Fruit fly (Drosophila melanogaster) whole organism, wandering third instar larva: Measurements from ENCODE around the gene CG12236.
A peak's percentile ranks its signal among the peaks of the same experiment; 100 is the strongest.
"Not testable (repeated sequence)": the region's sequence is repeated elsewhere in the genome, so short reads cannot be mapped to it uniquely, and the experiment has no call there.

ENCODE experiments used
- CG32264 ChIP-seq: fragments of 200-800 bp; sonication (Bioruptor generic); optimal IDR thresholded peaks from 2 replicates; lab custom pipeline; 2016; ENCODE audit warnings: missing biosample characterization, missing genetic modification characterization
- CG9705 ChIP-seq: fragments of 200-800 bp; sonication (Bioruptor generic); optimal IDR thresholded peaks from 2 replicates; lab custom pipeline; 2018; ENCODE audit warnings: missing biosample characterization, mild to moderate bottlenecking, missing genetic modification characterization
- CrebA ChIP-seq: fragments of 200-800 bp; sonication (Bioruptor generic); optimal IDR thresholded peaks from 2 replicates; lab custom pipeline; 2016; ENCODE audit warnings: missing biosample characterization, mild to moderate bottlenecking, missing genetic modification characterization, borderline replicate concordance
- Dif ChIP-seq: fragments of 200-275, 200-300 bp; sonication (Bioruptor generic); optimal IDR thresholded peaks from 2 replicates; lab custom pipeline; 2018; ENCODE audit warnings: missing biosample characterization, missing genetic modification characterization; ENCODE audit not compliant: partially characterized antibody
- GATAd ChIP-seq: sonication (Bioruptor generic); optimal IDR thresholded peaks from 2 replicates; lab custom pipeline; 2016; ENCODE audit warnings: missing biosample characterization, missing genetic modification characterization
- HLH106 ChIP-seq: fragments of 200-800 bp; optimal IDR thresholded peaks from 3 replicates; lab custom pipeline; 2019; ENCODE audit warnings: missing biosample characterization, mild to moderate bottlenecking, missing genetic modification characterization, moderate library complexity
- Hnf4 ChIP-seq: fragments of 200-800 bp; sonication (Bioruptor generic); optimal IDR thresholded peaks from 2 replicates; lab custom pipeline; 2016; ENCODE audit warnings: missing biosample characterization, mild to moderate bottlenecking, missing genetic modification characterization
- Hr83 ChIP-seq: fragments of 200-300 bp; sonication (Bioruptor generic); optimal IDR thresholded peaks from 2 replicates; lab custom pipeline; 2016; ENCODE audit warnings: missing biosample characterization, mild to moderate bottlenecking, missing genetic modification characterization, moderate library complexity; ENCODE audit not compliant: poor library complexity, severe bottlenecking
- Jra ChIP-seq: sonication (Bioruptor generic); optimal IDR thresholded peaks from 2 replicates; lab custom pipeline; 2016; ENCODE audit warnings: missing biosample characterization, missing genetic modification characterization
- Myc ChIP-seq: fragments of >200 bp; optimal IDR thresholded peaks from 2 replicates; lab custom pipeline; 2017
- N ChIP-seq: fragments of >200 bp; optimal IDR thresholded peaks from 2 replicates; lab custom pipeline; 2018; ENCODE audit warnings: missing biosample characterization, missing external identifiers, missing genetic modification characterization
- OdsH ChIP-seq: fragments of 200-800 bp; sonication (Bioruptor generic); optimal IDR thresholded peaks from 2 replicates; lab custom pipeline; 2016; ENCODE audit warnings: missing biosample characterization, mild to moderate bottlenecking, missing genetic modification characterization
- Rel ChIP-seq, 2 experiments: fragments of 200-800 bp; sonication (Bioruptor generic) in 1 of 2; optimal IDR thresholded peaks; 2 replicates in 1 of 2; 3 replicates in 1 of 2; lab custom pipeline; 2016 to 2019; ENCODE audit warnings: mild to moderate bottlenecking in 2 of 2, missing biosample characterization in 2 of 2, missing genetic modification characterization in 2 of 2, moderate library complexity in 1 of 2
- dl ChIP-seq, 2 experiments: fragments of 175-275, 200-275 bp in 1 of 2; fragments of 200-275 bp in 1 of 2; sonication (Bioruptor generic); optimal IDR thresholded peaks; lab custom pipeline; 2018; ENCODE audit warnings: mild to moderate bottlenecking in 2 of 2, missing biosample characterization in 2 of 2, missing genetic modification characterization in 2 of 2, moderate library complexity in 2 of 2; ENCODE audit not compliant: partially characterized antibody in 2 of 2, insufficient read depth in 1 of 2
- dmrt93B ChIP-seq: fragments of 200-800 bp; sonication (Bioruptor generic); optimal IDR thresholded peaks from 2 replicates; lab custom pipeline; 2018; ENCODE audit warnings: missing biosample characterization, mild to moderate bottlenecking, missing genetic modification characterization
- ey ChIP-seq: fragments of 200-800 bp; sonication (Bioruptor generic); optimal IDR thresholded peaks from 2 replicates; lab custom pipeline; 2016; ENCODE audit warnings: missing biosample characterization, missing genetic modification characterization
- fru ChIP-seq: fragments of 200-800 bp; sonication (Bioruptor generic); optimal IDR thresholded peaks from 3 replicates; lab custom pipeline; 2016; ENCODE audit warnings: missing biosample characterization, mild to moderate bottlenecking, missing genetic modification characterization
- h ChIP-seq: fragments of 200-800 bp; sonication (Bioruptor generic); optimal IDR thresholded peaks from 3 replicates; lab custom pipeline; 2016; ENCODE audit warnings: missing biosample characterization, mild to moderate bottlenecking, missing genetic modification characterization
- jim ChIP-seq: fragments of 175-275, 200-325 bp; sonication (Bioruptor generic); optimal IDR thresholded peaks from 2 replicates; lab custom pipeline; 2016; ENCODE audit warnings: missing biosample characterization, mild to moderate bottlenecking, missing genetic modification characterization
- lola ChIP-seq: fragments of >200 bp; optimal IDR thresholded peaks from 2 replicates; lab custom pipeline; 2017; ENCODE audit warnings: missing biosample characterization, missing genetic modification characterization
- pan ChIP-seq: fragments of >200 bp; optimal IDR thresholded peaks from 2 replicates; lab custom pipeline; 2017
- rgr ChIP-seq: fragments of 200-800 bp; sonication (Bioruptor generic); optimal IDR thresholded peaks from 3 replicates; lab custom pipeline; 2016; ENCODE audit warnings: missing biosample characterization, mild to moderate bottlenecking, missing genetic modification characterization
- sage ChIP-seq: fragments of 200-800 bp; sonication (Bioruptor generic); optimal IDR thresholded peaks from 2 replicates; lab custom pipeline; 2016; ENCODE audit warnings: missing biosample characterization, mild to moderate bottlenecking, missing genetic modification characterization
- sv ChIP-seq: fragments of 200-800 bp; sonication (Bioruptor generic); optimal IDR thresholded peaks from 3 replicates; lab custom pipeline; 2016; ENCODE audit warnings: missing biosample characterization, missing genetic modification characterization
- woc ChIP-seq: sonication (Bioruptor generic); optimal IDR thresholded peaks from 2 replicates; lab custom pipeline; 2016; ENCODE audit warnings: missing biosample characterization, mild to moderate bottlenecking, missing genetic modification characterization

Gene CG12236

DNA sequence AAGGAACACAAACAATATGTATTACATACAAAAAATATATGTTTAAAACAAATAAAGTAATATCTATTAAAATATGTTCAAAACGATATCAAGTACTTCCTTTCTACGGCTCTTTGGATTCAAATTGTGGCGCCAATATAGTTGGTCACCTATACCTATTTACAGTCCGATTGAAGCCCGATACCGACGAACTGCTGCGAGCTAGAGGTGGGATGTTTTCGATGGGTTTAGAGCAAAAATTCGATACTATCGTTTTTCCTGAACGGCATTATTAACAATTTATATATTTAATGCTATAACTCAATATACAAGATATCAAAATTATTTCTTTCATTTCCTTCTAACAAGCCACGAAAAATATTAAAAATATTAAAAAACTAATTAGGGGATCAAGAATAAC, 33.9 kb downstream of the CG12236 start:
- TF ChIP-seq Myc (lab: Kevin White, UChicago) (no peak), dmrt93B (GFP tag; lab: Kevin White, UChicago) (no peak), CrebA (GFP tag; lab: Kevin White, UChicago) (no peak), woc (GFP tag; lab: Kevin White, UChicago) (no peak), Hr83 (GFP tag; lab: Kevin White, UChicago) (no peak), OdsH (GFP tag; lab: Kevin White, UChicago) (no peak), sage (GFP tag; lab: Kevin White, UChicago) (peak; percentile 26), CG32264 (GFP tag; lab: Kevin White, UChicago) (no peak), ey (GFP tag; lab: Kevin White, UChicago) (no peak)

DNA sequence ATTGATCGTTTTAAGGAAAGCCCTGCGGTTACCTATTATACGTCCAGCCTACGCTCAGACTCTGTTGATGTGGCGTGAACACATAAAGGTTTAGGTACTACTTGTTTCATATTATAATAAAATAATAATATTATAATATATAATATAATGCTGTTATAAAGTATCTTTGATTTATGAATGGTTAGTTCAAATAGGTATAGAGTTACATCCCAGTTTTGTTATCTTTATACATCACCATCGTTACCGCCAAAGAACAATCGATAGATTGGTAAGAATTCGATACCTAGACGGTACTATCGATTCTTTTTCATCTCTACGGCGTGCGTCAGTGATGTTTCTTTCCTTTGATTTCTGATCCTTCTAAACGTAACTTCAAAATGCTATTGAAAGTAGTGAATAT, 34.4 kb downstream of the CG12236 start, which contains the start of gene CG12728:
TSS of gene CG12728 (plus strand) at position 301 of the 400 bp plus-strand sequence.
- TF ChIP-seq Rel (GFP tag; optimal IDR thresholded peaks at IDR 0.05; lab: Kevin White, UChicago); Rel (tag; optimal IDR thresholded peaks at IDR 0.05; lab: Kevin White, UChicago); rgr (GFP tag; lab: Kevin White, UChicago); pan: not testable (repeated sequence)

DNA sequence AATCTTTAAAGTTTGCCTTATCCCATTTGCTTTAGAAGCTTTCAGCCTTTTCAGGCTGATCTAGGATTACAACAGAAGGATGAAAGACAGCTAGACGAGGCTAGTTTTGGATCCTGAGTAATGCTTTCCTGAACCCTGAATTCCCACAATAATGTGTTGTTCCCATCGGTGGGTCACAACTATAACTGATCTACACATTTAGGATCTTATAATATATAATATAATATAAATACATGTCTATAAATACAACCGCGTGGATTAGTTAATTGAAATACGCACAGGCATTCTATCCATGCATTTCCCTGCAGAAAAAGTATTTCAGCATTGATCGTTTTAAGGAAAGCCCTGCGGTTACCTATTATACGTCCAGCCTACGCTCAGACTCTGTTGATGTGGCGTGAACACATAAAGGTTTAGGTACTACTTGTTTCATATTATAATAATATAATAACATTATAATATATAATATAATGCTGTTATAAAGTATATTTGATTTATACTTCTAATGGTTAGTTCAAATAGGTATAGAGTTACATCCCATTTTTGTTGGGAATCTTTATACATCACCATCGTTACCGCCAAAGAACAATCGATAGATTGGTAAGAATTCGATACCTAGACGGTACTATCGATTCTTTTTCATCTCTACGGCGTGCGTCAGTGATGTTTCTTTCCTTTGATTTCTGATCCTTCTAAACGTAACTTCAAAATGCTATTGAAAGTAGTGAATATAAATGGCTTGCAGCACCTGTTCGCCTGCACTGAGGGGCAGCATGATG, 37.3 kb downstream of the CG12236 start, which contains the start of gene CG32756:
TSS of gene CG32756 (plus strand) at position 631 of the 779 bp plus-strand sequence.
- not testable (repeated sequence) for TF ChIP-seq GATAd (GFP tag; lab: Kevin White, UChicago); dmrt93B (GFP tag; lab: Kevin White, UChicago); Rel (GFP tag; optimal IDR thresholded peaks at IDR 0.05; lab: Kevin White, UChicago); Rel (tag; optimal IDR thresholded peaks at IDR 0.05; lab: Kevin White, UChicago)
- TF ChIP-seq, all 38 proteins: peak for 0; not testable (repeated sequence) for 38

DNA sequence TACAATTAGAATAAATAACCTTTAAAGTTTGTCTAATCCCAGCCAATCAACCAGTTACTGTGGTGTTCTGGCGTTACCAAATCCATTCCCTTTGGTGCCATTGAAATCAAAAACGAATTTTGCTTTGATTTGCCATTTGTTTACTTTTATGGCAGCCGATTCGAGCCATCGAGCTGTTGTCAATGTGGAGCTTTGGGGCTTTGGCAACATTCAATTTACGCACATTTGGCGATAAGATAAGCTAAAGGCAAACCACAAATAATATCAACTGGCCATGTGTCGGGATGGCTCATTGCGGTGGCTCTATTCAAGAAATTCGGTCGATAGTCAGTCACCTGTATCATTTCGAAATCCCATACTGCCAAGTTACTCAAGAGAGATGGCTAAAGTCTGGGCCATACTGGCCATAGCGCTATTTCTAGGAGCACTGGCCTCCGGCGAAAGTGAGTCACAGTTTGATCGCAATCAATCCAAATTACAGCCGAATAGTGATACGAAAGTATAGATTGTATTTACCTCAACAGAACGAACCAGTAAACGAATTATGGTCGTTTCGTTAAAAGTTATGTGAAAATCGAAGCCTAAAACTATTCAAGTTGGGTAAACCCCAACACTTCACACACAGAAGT, 40.0 kb downstream of the CG12236 start, which contains the start of gene CG6041:
TSS of gene CG6041 (plus strand) at position 291 of the 629 bp plus-strand sequence.
- no peak for TF ChIP-seq dl (GFP tag; optimal IDR thresholded peaks at IDR 0.05; lab: Kevin White, UChicago; ENCODE audit: insufficient read depth in 1 of 2, partially characterized antibody in 2 of 2)
- no peak for TF ChIP-seq woc (GFP tag; lab: Kevin White, UChicago)
- no peak for TF ChIP-seq CrebA (GFP tag; lab: Kevin White, UChicago)
- no peak for TF ChIP-seq pan
- no peak for TF ChIP-seq dmrt93B (GFP tag; lab: Kevin White, UChicago)
- no peak for TF ChIP-seq fru
- TF ChIP-seq h (GFP tag; lab: Kevin White, UChicago): no peak
- no peak for TF ChIP-seq CG9705 (GFP tag; lab: Kevin White, UChicago)
- no peak for TF ChIP-seq N (GFP tag; lab: Kevin White, UChicago)

DNA sequence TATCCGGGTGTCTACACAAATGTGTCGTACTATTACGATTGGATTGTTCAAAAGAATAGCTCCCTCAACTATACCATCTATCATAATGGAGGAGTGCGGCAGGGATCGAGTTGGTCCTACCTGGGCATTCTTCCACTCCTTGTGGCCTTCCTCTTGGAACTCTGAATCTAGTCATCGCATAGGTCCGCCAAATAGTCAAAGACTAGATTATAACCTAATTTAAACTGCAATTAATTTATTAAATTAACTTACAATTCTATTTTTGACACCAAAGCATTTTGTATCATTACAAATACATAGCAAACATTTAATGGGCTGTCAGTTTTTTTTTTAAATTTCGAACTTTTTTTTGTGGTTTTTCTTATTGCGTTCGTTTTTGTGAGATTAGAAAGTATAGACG, 42.0 kb downstream of the CG12236 start, which contains the start of gene CG32755:
TSS of gene CG32755 (plus strand) at position 301 of the 400 bp plus-strand sequence.
- TF ChIP-seq jim (GFP tag; lab: Kevin White, UChicago) (no peak), lola (GFP tag; lab: Kevin White, UChicago) (no peak), Hr83 (GFP tag; lab: Kevin White, UChicago) (no peak), sage (GFP tag; lab: Kevin White, UChicago) (no peak), N (GFP tag; lab: Kevin White, UChicago) (no peak), Dif (GFP tag; lab: Kevin White, UChicago) (no peak), CG9705 (GFP tag; lab: Kevin White, UChicago) (no peak), Hnf4 (GFP tag; lab: Kevin White, UChicago) (no peak), HLH106 (tag; lab: Kevin White, UChicago) (no peak), sv (GFP tag; lab: Kevin White, UChicago) (no peak), Jra (GFP tag; lab: Kevin White, UChicago) (no peak)
